Fruit fly (Drosophila melanogaster): ENCODE measurements around the gene CG32107.
A peak's percentile ranks its signal among the peaks of the same experiment; 100 is the strongest.

CG32107 gene

DNA sequence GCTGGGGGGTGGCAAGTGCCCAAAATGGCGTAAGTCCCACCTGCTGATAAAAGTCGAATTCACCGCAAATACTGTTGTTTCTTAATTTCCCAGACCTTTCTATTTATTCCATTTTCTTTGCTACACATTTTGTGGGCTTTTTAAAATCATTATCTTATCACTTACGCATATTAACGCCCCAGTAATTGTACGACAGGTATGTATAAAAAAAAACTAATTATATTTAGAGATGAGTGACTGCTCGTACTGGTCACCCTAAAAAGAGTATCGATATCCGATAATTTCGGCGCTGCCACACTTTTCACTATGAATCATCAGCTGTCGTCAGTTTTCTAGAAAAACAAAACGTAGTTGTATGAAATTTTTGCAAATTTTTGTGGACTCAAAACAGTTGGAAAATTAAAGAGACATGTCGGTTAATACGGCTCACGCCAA, 11.2 kb downstream of the CG32107 start, which contains the start of the genes CG10948 and Wbp2 (continued):
- TF ChIP-seq ems (GFP tag; optimal IDR thresholded peaks at IDR 0.05) (no peak), CG2678 (tag; optimal IDR thresholded peaks at IDR 0.05) (no peak), sd (tag; optimal IDR thresholded peaks at IDR 0.05) (no peak), gem (tag; optimal IDR thresholded peaks at IDR 0.05) (no peak), ind (GFP tag; optimal IDR thresholded peaks at IDR 0.05) (no peak), CG2875 (GFP tag; optimal IDR thresholded peaks at IDR 0.05) (no peak), Dip3 (GFP tag; optimal IDR thresholded peaks at IDR 0.05) (no peak), Jarid2 (GFP tag; optimal IDR thresholded peaks at IDR 0.05) (no peak), eyg (GFP tag; optimal IDR thresholded peaks at IDR 0.05) (no peak), CG10565 (GFP tag; optimal IDR thresholded peaks at IDR 0.05) (no peak), CG8478 (optimal IDR thresholded peaks at IDR 0.05) (no peak), seq (GFP tag; IDR thresholded peaks at IDR 0.05) (no peak), CG6683 (GFP tag; optimal IDR thresholded peaks at IDR 0.05) (no peak), CG8089 (GFP tag; optimal IDR thresholded peaks at IDR 0.05) (no peak), bbx (GFP tag; IDR thresholded peaks at IDR 0.05; ENCODE audit: partially characterized antibody) (peak; percentile 59), CG10959 (GFP tag; IDR thresholded peaks at IDR 0.05) (no peak), CG16779 (GFP tag; IDR thresholded peaks at IDR 0.05) (no peak), D19A (tag; optimal IDR thresholded peaks at IDR 0.05) (no peak), mam (GFP tag; optimal IDR thresholded peaks at IDR 0.05) (peak; percentile 2), Usf (GFP tag; optimal IDR thresholded peaks at IDR 0.05) (no peak), CG13123 (GFP tag; optimal IDR thresholded peaks at IDR 0.05) (no peak), sens-2 (GFP tag; IDR thresholded peaks at IDR 0.05) (no peak), sug (tag; optimal IDR thresholded peaks at IDR 0.05) (peak; percentile 87), ash1 (GFP tag; optimal IDR thresholded peaks at IDR 0.05) (no peak), CG7357 (GFP tag; IDR thresholded peaks at IDR 0.05) (no peak), CG2199 (GFP tag; IDR thresholded peaks at IDR 0.05) (no peak), sima (GFP tag; optimal IDR thresholded peaks at IDR 0.05) (no peak), Chrac-16 (GFP tag; optimal IDR thresholded peaks at IDR 0.05) (no peak), z (GFP tag; IDR thresholded peaks at IDR 0.05) (no peak), CG1647 (GFP tag; optimal IDR thresholded peaks at IDR 0.05) (no peak), Blimp-1 (GFP tag; optimal IDR thresholded peaks at IDR 0.05) (no peak), ERR (GFP tag; optimal IDR thresholded peaks at IDR 0.05) (no peak), CG10267 (tag; optimal IDR thresholded peaks at IDR 0.05) (peak; percentile 59), Aef1 (GFP tag; IDR thresholded peaks at IDR 0.05) (no peak), cg (GFP tag; optimal IDR thresholded peaks at IDR 0.05) (no peak), sna (GFP tag; IDR thresholded peaks at IDR 0.05; ENCODE audit: partially characterized antibody) (no peak), gsb (GFP tag; IDR thresholded peaks at IDR 0.05) (no peak), amos (GFP tag; IDR thresholded peaks at IDR 0.05; ENCODE audit: partially characterized antibody) (peak; percentile 60; the same call in 1 of the 2 replicates), pros (GFP tag; optimal IDR thresholded peaks at IDR 0.05) (no peak), zf30C (GFP tag; optimal IDR thresholded peaks at IDR 0.05) (no peak), vnd (GFP tag; IDR thresholded peaks at IDR 0.05; ENCODE audit: partially characterized antibody) (no peak), CG5953 (GFP tag; IDR thresholded peaks at IDR 0.05) (no peak), otp (GFP tag; IDR thresholded peaks at IDR 0.05) (no peak), tx (GFP tag; optimal IDR thresholded peaks at IDR 0.05) (no peak), phol (tag; optimal IDR thresholded peaks at IDR 0.05) (peak; percentile 96), abd-A (tag; optimal IDR thresholded peaks at IDR 0.05) (peak; percentile 98), CG6272 (GFP tag; IDR thresholded peaks at IDR 0.05) (no peak), Antp (GFP tag; optimal IDR thresholded peaks at IDR 0.05) (no peak), trh (GFP tag; optimal IDR thresholded peaks at IDR 0.05) (no peak), repo (GFP tag; optimal IDR thresholded peaks at IDR 0.05) (no peak), Lim3 (GFP tag; IDR thresholded peaks at IDR 0.05) (no peak), danr (GFP tag; IDR thresholded peaks at IDR 0.05) (no peak), sim (GFP tag; IDR thresholded peaks at IDR 0.05) (no peak)
